Worm (Caenorhabditis elegans) whole organism, late embryonic: ENCODE results near the gene C47G2.4.
A peak's percentile ranks its signal among the peaks of the same experiment; 100 is the strongest.

ENCODE experiments used
- K02D7.2 ChIP-seq: sonication (generic microtip); optimal IDR thresholded peaks from 2 replicates; lab custom pipeline; 2017; ENCODE audit warnings: mild to moderate bottlenecking, missing genetic modification characterization, missing compliant biosample characterization
- K09A11.1 ChIP-seq: sonication (generic microtip); optimal IDR thresholded peaks from 2 replicates; lab custom pipeline; 2017; ENCODE audit warnings: antibody characterized with exemption, mild to moderate bottlenecking, missing genetic modification characterization, missing compliant biosample characterization; ENCODE audit not compliant: insufficient read depth
- Y22D7AL.16 ChIP-seq: sonication (generic microtip); optimal IDR thresholded peaks from 2 replicates; lab custom pipeline; 2016; ENCODE audit warnings: missing genetic modification characterization, missing compliant biosample characterization
- ahr-1 ChIP-seq: sonication (generic microtip); optimal IDR thresholded peaks from 2 replicates; lab custom pipeline; 2016; ENCODE audit warnings: missing genetic modification characterization, missing compliant biosample characterization
- ama-1 ChIP-seq: fragments of 150-350 bp; optimal IDR thresholded peaks from 2 replicates; lab custom pipeline; 2014
- ceh-18 ChIP-seq: sonication (generic microtip); optimal IDR thresholded peaks from 2 replicates; lab custom pipeline; 2016; ENCODE audit warnings: missing genetic modification characterization, missing compliant biosample characterization
- ceh-19 ChIP-seq: fragments of 200-800 bp; sonication (Bioruptor generic); optimal IDR thresholded peaks from 2 replicates; lab custom pipeline; 2018; ENCODE audit warnings: mild to moderate bottlenecking, missing genetic modification characterization, missing compliant biosample characterization
- ceh-22 ChIP-seq: sonication (generic microtip); optimal IDR thresholded peaks from 2 replicates; lab custom pipeline; 2017; ENCODE audit warnings: missing biosample characterization, missing genetic modification characterization
- ceh-30 ChIP-seq: fragments of 150-350 bp; optimal IDR thresholded peaks from 2 replicates; lab custom pipeline; 2014; ENCODE audit warnings: missing biosample characterization, missing genetic modification characterization
- ceh-31 ChIP-seq: sonication (generic microtip); optimal IDR thresholded peaks from 2 replicates; lab custom pipeline; 2016; ENCODE audit warnings: missing genetic modification characterization, missing compliant biosample characterization
- ceh-34 ChIP-seq: sonication (generic microtip); optimal IDR thresholded peaks from 2 replicates; lab custom pipeline; 2016; ENCODE audit warnings: mild to moderate bottlenecking, missing genetic modification characterization, missing compliant biosample characterization
- ceh-48 ChIP-seq: sonication (generic microtip); optimal IDR thresholded peaks from 2 replicates; lab custom pipeline; 2016; ENCODE audit warnings: missing genetic modification characterization, inconsistent platforms, missing compliant biosample characterization
- ceh-6 ChIP-seq: fragments of 200-800 bp; sonication (Bioruptor generic); optimal IDR thresholded peaks from 2 replicates; lab custom pipeline; 2018; ENCODE audit warnings: mild to moderate bottlenecking, missing genetic modification characterization, missing compliant biosample characterization
- ceh-9 ChIP-seq: sonication (generic microtip); optimal IDR thresholded peaks from 2 replicates; lab custom pipeline; 2016; ENCODE audit warnings: mild to moderate bottlenecking, missing genetic modification characterization, inconsistent platforms, missing compliant biosample characterization
- dmd-4 ChIP-seq: sonication (generic microtip); optimal IDR thresholded peaks from 2 replicates; lab custom pipeline; 2016; ENCODE audit warnings: borderline replicate concordance, missing genetic modification characterization, missing compliant biosample characterization
- dve-1 ChIP-seq: sonication (generic microtip); optimal IDR thresholded peaks from 2 replicates; lab custom pipeline; 2017; ENCODE audit warnings: antibody characterized with exemption, mild to moderate bottlenecking, missing genetic modification characterization, missing compliant biosample characterization
- elt-4 ChIP-seq: sonication (generic microtip); optimal IDR thresholded peaks from 2 replicates; lab custom pipeline; 2016; ENCODE audit warnings: missing genetic modification characterization, missing compliant biosample characterization
- ets-4 ChIP-seq: sonication (generic microtip); optimal IDR thresholded peaks from 2 replicates; lab custom pipeline; 2016; ENCODE audit warnings: missing genetic modification characterization, missing compliant biosample characterization
- hlh-6 ChIP-seq: sonication (generic microtip); optimal IDR thresholded peaks from 2 replicates; lab custom pipeline; 2016; ENCODE audit warnings: missing genotype, missing genetic modification characterization, missing compliant biosample characterization
- hlh-8 ChIP-seq: sonication (generic microtip); optimal IDR thresholded peaks from 2 replicates; lab custom pipeline; 2016; ENCODE audit warnings: missing genotype, missing genetic modification characterization, missing compliant biosample characterization
- lin-11 ChIP-seq: fragments of 200-800 bp; sonication (Bioruptor generic); optimal IDR thresholded peaks from 2 replicates; lab custom pipeline; 2018; ENCODE audit warnings: mild to moderate bottlenecking, missing genetic modification characterization, missing compliant biosample characterization
- nhr-11 ChIP-seq: fragments of 150-350 bp; optimal IDR thresholded peaks from 2 replicates; lab custom pipeline; 2014; ENCODE audit warnings: missing biosample characterization, missing genetic modification characterization
- nhr-232 ChIP-seq: sonication (generic microtip); optimal IDR thresholded peaks from 2 replicates; lab custom pipeline; 2016; ENCODE audit warnings: missing genetic modification characterization, missing compliant biosample characterization
- npax-4 ChIP-seq: sonication (generic microtip); optimal IDR thresholded peaks from 2 replicates; lab custom pipeline; 2016; ENCODE audit warnings: missing genetic modification characterization, missing compliant biosample characterization
- pag-3 ChIP-seq: sonication (generic microtip); optimal IDR thresholded peaks from 2 replicates; lab custom pipeline; 2016; ENCODE audit warnings: missing compliant biosample characterization, missing genetic modification characterization, borderline replicate concordance
- pat-9 ChIP-seq: fragments of 200-800 bp; sonication (Bioruptor generic); optimal IDR thresholded peaks from 2 replicates; lab custom pipeline; 2018; ENCODE audit warnings: mild to moderate bottlenecking, missing genetic modification characterization, moderate library complexity, missing compliant biosample characterization
- pha-2 ChIP-seq: sonication (generic microtip); optimal IDR thresholded peaks from 2 replicates; lab custom pipeline; 2017; ENCODE audit warnings: mild to moderate bottlenecking, missing genetic modification characterization, missing compliant biosample characterization
- pqm-1 ChIP-seq: sonication (generic microtip); optimal IDR thresholded peaks from 2 replicates; lab custom pipeline; 2016; ENCODE audit warnings: missing genetic modification characterization, missing compliant biosample characterization
- pros-1 ChIP-seq: fragments of 150-350 bp; optimal IDR thresholded peaks from 2 replicates; lab custom pipeline; 2014; ENCODE audit warnings: missing biosample characterization, missing genetic modification reagents, missing genetic modification characterization
- ref-2 ChIP-seq: sonication (generic microtip); optimal IDR thresholded peaks from 2 replicates; lab custom pipeline; 2016; ENCODE audit warnings: missing genetic modification characterization, missing compliant biosample characterization
- sdc-2 ChIP-seq: sonication (generic microtip); optimal IDR thresholded peaks from 2 replicates; lab custom pipeline; 2016; ENCODE audit warnings: missing genotype, missing genetic modification characterization, missing compliant biosample characterization
- tbx-7 ChIP-seq: sonication (generic microtip); optimal IDR thresholded peaks from 2 replicates; lab custom pipeline; 2016; ENCODE audit warnings: missing genotype, missing genetic modification characterization, missing compliant biosample characterization
- ttx-3 ChIP-seq: sonication (generic microtip); optimal IDR thresholded peaks from 2 replicates; lab custom pipeline; 2016; ENCODE audit warnings: missing genetic modification reagents, missing genetic modification characterization, missing compliant biosample characterization
- unc-3 ChIP-seq, 2 experiments: fragments of 200-800 bp in 1 of 2; sonication (Bioruptor generic) in 1 of 2; sonication (generic microtip) in 1 of 2; conservative IDR thresholded peaks in 1 of 2; optimal IDR thresholded peaks in 1 of 2; 2 replicates each; pipeline versions ENCODE4 v1.3.6 to Lab custom; 2016 to 2022; ENCODE audit warnings: missing compliant biosample characterization in 2 of 2, missing genetic modification characterization in 2 of 2, missing genetic modification reagents in 1 of 2
- unc-55 ChIP-seq: sonication (generic microtip); optimal IDR thresholded peaks from 2 replicates; lab custom pipeline; 2017; ENCODE audit warnings: missing biosample characterization, missing genetic modification reagents, missing genetic modification characterization
- unc-86 ChIP-seq: sonication (generic microtip); optimal IDR thresholded peaks from 2 replicates; lab custom pipeline; 2016; ENCODE audit warnings: missing genetic modification characterization, missing compliant biosample characterization
- ztf-16 ChIP-seq: sonication (generic microtip); optimal IDR thresholded peaks from 2 replicates; lab custom pipeline; 2017; ENCODE audit warnings: missing genetic modification characterization, missing compliant biosample characterization

The C47G2.4 gene

ce11 chrII:11274876-11275275 is 18.5 kb downstream of the C47G2.4 start:
- peak; percentile 59 for TF ChIP-seq unc-55
- TF ChIP-seq Y22D7AL.16, result no peak
- TF ChIP-seq, all 69 proteins: peak for 1

- TF ChIP-seq dmd-4 (no peak), ahr-1 (tag; lab: Kevin White, UChicago) (no peak), ref-2 (no peak), lin-11 (no peak), ceh-18 (tag; lab: Kevin White, UChicago) (no peak), hlh-6 (tag; lab: Kevin White, UChicago) (no peak), sdc-2 (tag; lab: Kevin White, UChicago) (no peak), pha-2 (tag; lab: Kevin White, UChicago) (no peak), K09A11.1 (tag; lab: Kevin White, UChicago) (no peak), ceh-19 (GFP tag; lab: Kevin White, UChicago) (no peak), pag-3 (tag; lab: Kevin White, UChicago) (no peak), npax-4 (no peak), nhr-232 (tag; lab: Kevin White, UChicago) (no peak)
- TF ChIP-seq, all 69 proteins: peak for 0
These were observed 22.6 kb downstream of the C47G2.4 start for ce11 chrII:11270829-11271228.

DNA sequence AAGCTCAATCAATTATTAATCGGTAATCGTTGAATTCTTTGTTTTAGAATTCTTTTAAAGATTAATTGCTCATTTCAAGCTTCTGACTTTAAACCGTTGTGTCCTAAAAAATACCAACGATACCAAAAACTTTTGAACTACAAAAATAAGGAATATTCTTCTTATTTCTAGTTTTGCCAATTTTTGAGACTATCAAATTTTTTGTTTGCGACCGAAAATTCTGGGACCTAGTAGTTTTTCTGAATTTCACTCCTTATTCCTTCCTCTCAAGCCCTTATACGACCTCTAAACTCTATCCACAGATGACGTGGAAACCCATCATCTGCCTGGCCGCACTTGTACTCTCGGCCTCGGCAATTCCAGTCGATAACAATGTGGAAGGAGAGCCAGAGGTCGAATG is 24.6 kb downstream of the C47G2.4 start, which contains the start of gene cut-1:
TSS of gene cut-1 (plus strand) at position 301 of the 400 bp plus-strand sequence.
- TF ChIP-seq unc-86 (tag; lab: Kevin White, UChicago) (no peak), nhr-232 (tag; lab: Kevin White, UChicago) (no peak), unc-55 (no peak), lin-11 (no peak), ceh-48 (no peak), tbx-7 (tag; lab: Kevin White, UChicago) (no peak), K09A11.1 (tag; lab: Kevin White, UChicago) (no peak), ceh-31 (no peak), elt-4 (no peak), pros-1 (tag; lab: Kevin White, UChicago) (no peak), ets-4 (tag; lab: Kevin White, UChicago) (no peak), ttx-3 (no peak), hlh-8 (no peak), Y22D7AL.16 (no peak), ztf-16 (no peak), pat-9 (tag; lab: Kevin White, UChicago) (no peak), unc-3 (GFP tag; conservative IDR thresholded peaks at IDR 0.05; lab: Robert Waterston, UW) (no peak), unc-3 (tag; optimal IDR thresholded peaks at IDR 0.05; lab: Kevin White, UChicago) (no peak), ceh-9 (no peak), nhr-11 (tag; lab: Kevin White, UChicago) (no peak), ama-1 (lab: Kevin White, UChicago) (no peak)

DNA sequence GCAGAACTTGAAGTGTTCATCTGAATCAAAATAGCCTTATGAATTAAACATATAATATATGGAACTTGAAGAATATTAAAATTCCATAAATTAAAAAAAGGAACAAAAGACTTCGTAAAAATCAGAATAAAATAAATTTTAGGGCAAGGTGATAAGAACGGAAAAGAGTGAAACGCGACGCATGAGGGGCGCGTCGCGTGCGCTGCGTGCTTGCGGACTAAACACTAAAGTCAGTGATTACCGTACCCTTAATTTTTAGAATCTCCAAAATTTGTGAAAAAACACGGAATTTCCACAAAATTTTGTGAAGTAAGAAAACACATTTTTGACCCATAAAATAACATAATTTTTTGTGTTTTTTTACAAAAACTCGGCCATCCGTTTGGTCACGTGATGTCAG is 32.2 kb downstream of the C47G2.4 start, which contains the start of gene T05B9.1:
TSS of gene T05B9.1 (minus strand) at position 20 of the 400 bp plus-strand sequence.
- TF ChIP-seq ceh-22 (tag; lab: Kevin White, UChicago), result no peak
- no peak for TF ChIP-seq dve-1 (tag; lab: Kevin White, UChicago)
- no peak for TF ChIP-seq ahr-1 (tag; lab: Kevin White, UChicago)
- TF ChIP-seq nhr-11 (tag; lab: Kevin White, UChicago), result no peak
- no peak for TF ChIP-seq ceh-18 (tag; lab: Kevin White, UChicago)
- TF ChIP-seq nhr-232 (tag; lab: Kevin White, UChicago), result no peak
- no peak for TF ChIP-seq ceh-30
- TF ChIP-seq ceh-6 (GFP tag; lab: Kevin White, UChicago), result no peak
- TF ChIP-seq unc-86 (tag; lab: Kevin White, UChicago), result no peak
- TF ChIP-seq K02D7.2 (tag; lab: Kevin White, UChicago), result no peak

DNA sequence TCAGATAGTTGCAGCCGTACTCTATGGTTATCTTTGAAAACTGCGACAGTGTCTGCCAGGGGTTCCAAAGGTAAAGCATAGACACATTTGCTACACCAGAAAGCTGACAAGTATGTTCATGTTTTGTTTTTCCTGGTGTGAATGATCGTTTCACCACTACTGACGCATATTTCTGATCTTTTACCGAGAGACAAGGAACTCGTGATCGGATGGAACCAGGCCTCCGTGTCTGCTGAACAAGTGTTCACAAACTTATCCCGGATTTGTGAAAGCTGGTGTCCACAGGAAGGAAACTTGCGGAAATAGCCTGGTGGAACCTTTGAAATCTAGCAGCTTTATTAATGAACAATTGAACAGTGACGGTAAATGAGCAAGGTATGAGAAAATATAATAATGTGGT is 33.6 kb downstream of the C47G2.4 start:
- TF ChIP-seq lin-11 (no peak), ceh-6 (GFP tag; lab: Kevin White, UChicago) (no peak), hlh-8 (no peak), ceh-48 (no peak), ama-1 (lab: Kevin White, UChicago) (no peak), pha-2 (tag; lab: Kevin White, UChicago) (no peak), ceh-34 (tag; lab: Kevin White, UChicago) (no peak), pqm-1 (tag; lab: Kevin White, UChicago) (no peak)
